Fruit fly (Drosophila melanogaster) whole organism, prepupa: ENCODE measurements around the gene CG43098.
A peak's percentile ranks its signal among the peaks of the same experiment; 100 is the strongest.

Experiments
- CG10631 ChIP-seq: fragments of 200-800 bp; sonication (Bioruptor generic); optimal IDR thresholded peaks from 2 replicates; lab custom pipeline; 2016; ENCODE audit warnings: missing biosample characterization, missing genetic modification characterization
- CG10669 ChIP-seq: fragments of 200-800 bp; sonication (Bioruptor generic); optimal IDR thresholded peaks from 3 replicates; lab custom pipeline; 2018; ENCODE audit warnings: missing biosample characterization, mild to moderate bottlenecking, missing genetic modification characterization, moderate library complexity
- CG11902 ChIP-seq: fragments of 200-800 bp; sonication (Bioruptor generic); optimal IDR thresholded peaks from 3 replicates; lab custom pipeline; 2016; ENCODE audit warnings: missing biosample characterization, missing genetic modification characterization
- CG15336 ChIP-seq: fragments of 200-800 bp; sonication (Bioruptor generic); IDR thresholded peaks from 2 replicates; pipeline ENCODE4 v1.3.6; 2022; ENCODE audit warnings: missing biosample characterization, missing genetic modification characterization
- CG16779 ChIP-seq: fragments of 200-800 bp; sonication (Bioruptor generic); optimal IDR thresholded peaks from 3 replicates; lab custom pipeline; 2017; ENCODE audit warnings: missing biosample characterization, mild to moderate bottlenecking, missing genetic modification characterization
- CG31627 ChIP-seq: fragments of 200-800 bp; sonication (Bioruptor generic); optimal IDR thresholded peaks from 3 replicates; lab custom pipeline; 2016; ENCODE audit warnings: missing biosample characterization, missing genetic modification characterization
- CG32006 ChIP-seq: fragments of 200-800 bp; sonication (Bioruptor generic); optimal IDR thresholded peaks from 3 replicates; lab custom pipeline; 2017; ENCODE audit warnings: missing biosample characterization, mild to moderate bottlenecking, missing genetic modification characterization
- CG3919 ChIP-seq: fragments of 200-800 bp; sonication (Bioruptor generic); optimal IDR thresholded peaks from 3 replicates; lab custom pipeline; 2016; ENCODE audit warnings: missing biosample characterization, missing genetic modification characterization
- CG4318 ChIP-seq: fragments of 200-800 bp; sonication (Bioruptor generic); optimal IDR thresholded peaks from 3 replicates; lab custom pipeline; 2017; ENCODE audit warnings: missing biosample characterization, mild to moderate bottlenecking, missing genetic modification characterization
- CG6163 ChIP-seq: fragments of 200-800 bp; sonication (Bioruptor generic); IDR thresholded peaks from 3 replicates; pipeline ENCODE4 v1.3.6; 2022; ENCODE audit warnings: missing biosample characterization, missing genetic modification characterization
- CG6276 ChIP-seq: fragments of 200-800 bp; sonication (Bioruptor generic); optimal IDR thresholded peaks from 2 replicates; lab custom pipeline; 2017; ENCODE audit warnings: missing biosample characterization, mild to moderate bottlenecking, missing genetic modification characterization
- CG6792 ChIP-seq: fragments of 200-800 bp; sonication (Bioruptor generic); optimal IDR thresholded peaks from 3 replicates; lab custom pipeline; 2016; ENCODE audit warnings: missing biosample characterization, missing genetic modification characterization
- CG6808 ChIP-seq: fragments of 200-800 bp; sonication (Bioruptor generic); optimal IDR thresholded peaks from 3 replicates; lab custom pipeline; 2017; ENCODE audit warnings: missing biosample characterization, missing genetic modification characterization, mild to moderate bottlenecking, moderate library complexity, missing genetic modification reagents
- CG7368 ChIP-seq: fragments of 200-800 bp; sonication (Bioruptor generic); optimal IDR thresholded peaks from 3 replicates; lab custom pipeline; 2016; ENCODE audit warnings: missing biosample characterization, missing genetic modification characterization
- CG8119 ChIP-seq: fragments of 200-800 bp; sonication (Bioruptor generic); IDR thresholded peaks from 3 replicates; pipeline ENCODE4 v1.3.6; 2022; ENCODE audit warnings: missing biosample characterization, missing genetic modification characterization
- CG8319 ChIP-seq: fragments of 200-800 bp; sonication (Bioruptor generic); optimal IDR thresholded peaks from 3 replicates; lab custom pipeline; 2016; ENCODE audit warnings: missing biosample characterization, missing genetic modification characterization
- CG8632 ChIP-seq: fragments of 200-800 bp; sonication (Bioruptor generic); optimal IDR thresholded peaks from 3 replicates; lab custom pipeline; 2016; ENCODE audit warnings: missing biosample characterization, missing genetic modification characterization
- CG9139 ChIP-seq: fragments of 200-800 bp; sonication (Bioruptor generic); optimal IDR thresholded peaks from 3 replicates; lab custom pipeline; 2017; ENCODE audit warnings: missing biosample characterization, mild to moderate bottlenecking, missing genetic modification characterization
- Eip75B ChIP-seq: fragments of 200-800 bp; sonication (Bioruptor generic); optimal IDR thresholded peaks from 3 replicates; lab custom pipeline; 2016; ENCODE audit warnings: missing biosample characterization, missing genetic modification characterization
- Eip93F ChIP-seq: fragments of 200-800 bp; sonication (Bioruptor generic); optimal IDR thresholded peaks from 2 replicates; lab custom pipeline; 2016; ENCODE audit warnings: missing biosample characterization, mild to moderate bottlenecking, missing genetic modification characterization
- Ets21C ChIP-seq: fragments of 200-800 bp; sonication (Bioruptor generic); optimal IDR thresholded peaks from 3 replicates; lab custom pipeline; 2016; ENCODE audit warnings: missing biosample characterization, missing genetic modification characterization
- Ets96B ChIP-seq: fragments of 200-800 bp; optimal IDR thresholded peaks from 2 replicates; lab custom pipeline; 2019; ENCODE audit warnings: missing biosample characterization, mild to moderate bottlenecking, missing genetic modification characterization, moderate library complexity
- Gug ChIP-seq: fragments of 200-800 bp; sonication (Bioruptor generic); IDR thresholded peaks from 2 replicates; pipeline ENCODE4 v1.3.6; 2022; ENCODE audit warnings: missing biosample characterization, missing genetic modification characterization
- Hr38 ChIP-seq: sonication (Bioruptor generic); optimal IDR thresholded peaks from 2 replicates; lab custom pipeline; 2016; ENCODE audit warnings: missing biosample characterization, missing genetic modification characterization
- Hr39 ChIP-seq: fragments of 200-800 bp; sonication (Bioruptor generic); optimal IDR thresholded peaks from 2 replicates; lab custom pipeline; 2016; ENCODE audit warnings: missing biosample characterization, missing genetic modification characterization
- Hr4 ChIP-seq: fragments of 200-800 bp; sonication (Bioruptor generic); optimal IDR thresholded peaks from 3 replicates; lab custom pipeline; 2016; ENCODE audit warnings: missing biosample characterization, missing genetic modification characterization
- Lpt ChIP-seq: fragments of 200-800 bp; sonication (Bioruptor generic); optimal IDR thresholded peaks from 3 replicates; lab custom pipeline; 2016; ENCODE audit warnings: missing biosample characterization, missing genetic modification characterization
- Met ChIP-seq: fragments of 200-800 bp; sonication (Bioruptor generic); optimal IDR thresholded peaks from 3 replicates; lab custom pipeline; 2016; ENCODE audit warnings: missing biosample characterization, missing genetic modification characterization
- Sox102F ChIP-seq: fragments of 200-800 bp; sonication (Bioruptor generic); optimal IDR thresholded peaks from 2 replicates; lab custom pipeline; 2016; ENCODE audit warnings: missing biosample characterization, mild to moderate bottlenecking, missing genetic modification characterization
- Sox15 ChIP-seq: fragments of 200-800 bp; sonication (Bioruptor generic); optimal IDR thresholded peaks from 3 replicates; lab custom pipeline; 2016; ENCODE audit warnings: missing biosample characterization, missing genetic modification characterization
- achi ChIP-seq: fragments of 200-800 bp; sonication (Bioruptor generic); optimal IDR thresholded peaks from 3 replicates; lab custom pipeline; 2016; ENCODE audit warnings: missing biosample characterization, missing genetic modification characterization
- acj6 ChIP-seq: fragments of 200-800 bp; sonication (Bioruptor generic); optimal IDR thresholded peaks from 3 replicates; lab custom pipeline; 2016; ENCODE audit warnings: missing biosample characterization, missing genetic modification characterization
- cyc ChIP-seq: fragments of 200-800 bp; sonication (Bioruptor generic); optimal IDR thresholded peaks from 3 replicates; lab custom pipeline; 2016; ENCODE audit warnings: missing biosample characterization, missing genetic modification characterization
- eg ChIP-seq: fragments of 200-800 bp; sonication (Bioruptor generic); IDR thresholded peaks from 3 replicates; pipeline ENCODE4 v1.3.6; 2022; ENCODE audit warnings: missing biosample characterization, missing genetic modification characterization
- esn ChIP-seq: fragments of 200-800 bp; sonication (Bioruptor generic); optimal IDR thresholded peaks from 2 replicates; lab custom pipeline; 2016; ENCODE audit warnings: missing biosample characterization, mild to moderate bottlenecking, missing genetic modification characterization, moderate library complexity
- fd85E ChIP-seq: fragments of 200-800 bp; sonication (Bioruptor generic); optimal IDR thresholded peaks from 3 replicates; lab custom pipeline; 2016; ENCODE audit warnings: missing biosample characterization, missing genetic modification characterization
- fkh ChIP-seq: fragments of 200-800 bp; sonication (Bioruptor generic); optimal IDR thresholded peaks from 3 replicates; lab custom pipeline; 2017; ENCODE audit warnings: missing biosample characterization, mild to moderate bottlenecking, missing genetic modification characterization, moderate library complexity
- lz ChIP-seq: fragments of 200-800 bp; sonication (Bioruptor generic); optimal IDR thresholded peaks from 3 replicates; lab custom pipeline; 2016; ENCODE audit warnings: missing biosample characterization, missing genetic modification characterization
- net ChIP-seq: fragments of 200-800 bp; sonication (Bioruptor generic); optimal IDR thresholded peaks from 3 replicates; lab custom pipeline; 2016; ENCODE audit warnings: missing biosample characterization, missing genetic modification characterization
- salr ChIP-seq, 2 experiments: fragments of 200-800 bp; sonication (Bioruptor generic); optimal IDR thresholded peaks; 3 replicates each; lab custom pipeline; 2016 to 2018; ENCODE audit warnings: missing biosample characterization in 2 of 2, missing genetic modification characterization in 2 of 2, mild to moderate bottlenecking in 1 of 2
- spab ChIP-seq: fragments of 200-800 bp; sonication (Bioruptor generic); optimal IDR thresholded peaks from 2 replicates; lab custom pipeline; 2017; ENCODE audit warnings: missing biosample characterization, mild to moderate bottlenecking, missing genetic modification characterization, missing genetic modification reagents
- svp ChIP-seq: fragments of 200-800 bp; sonication (Bioruptor generic); peaks from one replicate; lab custom pipeline; 2016; ENCODE audit warnings: missing biosample characterization, missing genetic modification characterization
- topi ChIP-seq: fragments of 200-800 bp; sonication (Bioruptor generic); optimal IDR thresholded peaks from 3 replicates; lab custom pipeline; 2016; ENCODE audit warnings: missing biosample characterization, missing genetic modification characterization
- vri ChIP-seq: fragments of 200-800 bp; sonication (Bioruptor generic); optimal IDR thresholded peaks from 3 replicates; lab custom pipeline; 2016; ENCODE audit warnings: missing biosample characterization, mild to moderate bottlenecking, missing genetic modification characterization

The CG43098 gene

DNA sequence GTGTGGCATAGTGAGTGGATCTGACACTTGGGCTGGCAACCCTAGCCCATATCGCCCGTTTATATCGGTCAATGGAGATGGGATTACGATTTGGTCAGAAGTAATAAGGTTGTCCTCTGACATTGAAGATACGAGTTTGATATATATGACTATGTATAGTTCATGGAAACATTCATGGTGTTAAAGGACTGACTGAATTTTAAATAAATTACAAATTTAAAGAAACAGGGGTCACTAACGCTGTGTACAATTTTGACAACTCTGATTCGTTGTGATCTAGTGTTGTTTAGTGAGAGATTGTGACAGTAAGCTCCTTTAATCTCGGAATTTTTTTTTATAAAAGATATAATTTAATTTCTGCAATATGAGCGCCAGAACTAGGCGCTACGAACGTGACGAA is at the start of gene CG43098:
TSS of gene CG43098 (plus strand) at position 301 of the 400 bp plus-strand sequence.
- TF ChIP-seq topi = no peak
- no peak for TF ChIP-seq CG6792
- no peak for TF ChIP-seq Ets21C (GFP tag; lab: Kevin White, UChicago)
- no peak for TF ChIP-seq CG11902 (GFP tag; lab: Kevin White, UChicago)
- TF ChIP-seq CG15336 (GFP tag; lab: Robert Waterston, UW) = no peak
- no peak for TF ChIP-seq net
- no peak for TF ChIP-seq CG8119 (GFP tag; lab: Robert Waterston, UW)
- no peak for TF ChIP-seq CG8632 (GFP tag; lab: Kevin White, UChicago)
- no peak for TF ChIP-seq CG10669 (GFP tag; lab: Kevin White, UChicago)
- TF ChIP-seq salr (GFP tag; optimal IDR thresholded peaks at IDR 0.05; lab: Kevin White, UChicago) = no peak
- TF ChIP-seq Sox102F = no peak
- no peak for TF ChIP-seq Hr4 (GFP tag; lab: Kevin White, UChicago)

DNA sequence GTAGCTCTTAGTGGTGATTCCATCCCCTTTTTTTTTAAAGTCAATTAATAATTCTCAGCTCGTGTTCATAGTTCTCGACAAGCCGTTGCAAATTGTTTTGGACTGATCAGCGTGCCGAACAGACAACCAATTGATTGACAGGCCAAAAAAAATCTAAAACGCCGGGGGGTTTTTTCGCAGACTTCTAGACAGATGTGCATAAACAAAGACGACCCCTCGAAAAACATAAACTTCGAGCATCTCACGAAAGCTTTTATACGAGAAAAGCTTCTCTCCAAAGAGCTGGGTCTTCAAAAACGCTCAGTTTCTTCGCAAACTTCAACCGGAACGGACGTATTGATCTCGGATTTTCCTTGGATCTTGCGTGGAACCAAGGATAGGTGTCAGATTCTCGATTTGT is 47.0 kb upstream of the CG43098 start, which contains the start of gene CG10359:
TSS of gene CG10359 (plus strand) at position 301 of the 400 bp plus-strand sequence.
- TF ChIP-seq CG15336 (GFP tag; lab: Robert Waterston, UW) (peak; percentile 20; the same call in 1 of the 2 replicates), fkh (GFP tag; lab: Kevin White, UChicago) (peak; percentile 53), lz (GFP tag; lab: Kevin White, UChicago) (no peak), CG10631 (GFP tag; lab: Kevin White, UChicago) (no peak)

dm6 chr3L:3612582-3613285 is 46.1 kb upstream of the CG43098 start:
- TF ChIP-seq Eip93F (GFP tag; lab: Kevin White, UChicago) = no peak
- no peak for TF ChIP-seq eg (GFP tag; lab: Robert Waterston, UW)
- peak; percentile 39 for TF ChIP-seq CG11902 (GFP tag; lab: Kevin White, UChicago)
- no peak for TF ChIP-seq Hr38 (GFP tag; lab: Kevin White, UChicago)
- no peak for TF ChIP-seq CG6276 (GFP tag; lab: Kevin White, UChicago)
- TF ChIP-seq CG32006 (GFP tag; lab: Kevin White, UChicago) = peak; percentile 61
- TF ChIP-seq CG16779 = no peak
- TF ChIP-seq Eip75B (GFP tag; lab: Kevin White, UChicago) = peak; percentile 1
- no peak for TF ChIP-seq Gug (GFP tag; lab: Robert Waterston, UW)
- TF ChIP-seq fd85E (GFP tag; lab: Kevin White, UChicago) = no peak
- TF ChIP-seq svp (GFP tag; lab: Kevin White, UChicago) = peak; percentile 84
- TF ChIP-seq fkh (GFP tag; lab: Kevin White, UChicago) = no peak
- no peak for TF ChIP-seq CG8319 (GFP tag; lab: Kevin White, UChicago)
- TF ChIP-seq CG9139 (GFP tag; lab: Kevin White, UChicago) = no peak
- TF ChIP-seq CG8632 (GFP tag; lab: Kevin White, UChicago) = peak; percentile 35
- TF ChIP-seq spab (GFP tag; lab: Kevin White, UChicago) = peak; percentile 5
- 0 out of 2 replicates have a peak, but pooled peaks have one; percentile 13 for TF ChIP-seq CG15336 (GFP tag; lab: Robert Waterston, UW)
- TF ChIP-seq Ets96B = peak; percentile 18
- TF ChIP-seq CG3919 (GFP tag; lab: Kevin White, UChicago) = peak; percentile 37
- TF ChIP-seq salr (GFP tag; optimal IDR thresholded peaks at IDR 0.05; lab: Kevin White, UChicago) = peak in 1 of 2 experiments; percentile 39
- peak; percentile 30 for TF ChIP-seq Hr4 (GFP tag; lab: Kevin White, UChicago)
- peak; percentile 20 for TF ChIP-seq CG10669 (GFP tag; lab: Kevin White, UChicago)
- TF ChIP-seq achi = peak; percentile 54
- peak; percentile 69 for TF ChIP-seq Met (GFP tag; lab: Kevin White, UChicago)
- peak; percentile 64 for TF ChIP-seq Hr39 (GFP tag; lab: Kevin White, UChicago)
- peak; percentile 67 for TF ChIP-seq lz (GFP tag; lab: Kevin White, UChicago)
- peak; percentile 63 for TF ChIP-seq net
- peak; percentile 39 for TF ChIP-seq Ets21C (GFP tag; lab: Kevin White, UChicago)
- TF ChIP-seq Sox102F = peak; percentile 55
- no peak for TF ChIP-seq vri
- TF ChIP-seq CG31627 (GFP tag; lab: Kevin White, UChicago) = peak; percentile 57
- no peak for TF ChIP-seq CG7368 (GFP tag; lab: Kevin White, UChicago)
- TF ChIP-seq Lpt = no peak
- TF ChIP-seq CG6792 = peak; percentile 32
- TF ChIP-seq Sox15 (GFP tag; lab: Kevin White, UChicago) = peak; percentile 48
- peak; percentile 77 for TF ChIP-seq esn (GFP tag; lab: Kevin White, UChicago)
- no peak for TF ChIP-seq CG4318
- TF ChIP-seq CG6808 (GFP tag; lab: Kevin White, UChicago) = peak; percentile 17
- TF ChIP-seq acj6 (GFP tag; lab: Kevin White, UChicago) = peak; percentile 61
- no peak for TF ChIP-seq CG8119 (GFP tag; lab: Robert Waterston, UW)
- no peak for TF ChIP-seq CG6163
- TF ChIP-seq cyc (GFP tag; lab: Kevin White, UChicago) = peak; percentile 39
